Worm (Caenorhabditis elegans): Measurements from ENCODE around the gene srlf-30.

- TF ChIP-seq tab-1 (GFP tag; IDR thresholded peaks at IDR 0.05), result no peak
- no peak for TF ChIP-seq flt-1 (GFP tag; IDR thresholded peaks at IDR 0.05)
- no peak for TF ChIP-seq T22C8.4 (GFP tag; IDR thresholded peaks at IDR 0.05)
- no peak for TF ChIP-seq ref-1 (GFP tag; conservative IDR thresholded peaks at IDR 0.05)
- no peak for TF ChIP-seq med-1 (GFP tag; optimal IDR thresholded peaks at IDR 0.05; ENCODE audit: insufficient read depth)
- TF ChIP-seq klf-2 (GFP tag; conservative IDR thresholded peaks at IDR 0.05), result no peak
These were observed 14.3 kb upstream of the srlf-30 start, which contains the start of gene srlf-11 for ce11 chrIV:10885915-10886314.
